Fruit fly (Drosophila melanogaster) whole organism, prepupa: ENCODE data around the gene Asciz.

Experiments used
- Blimp-1 ChIP-seq: fragments of 200-800 bp; sonication (Bioruptor generic); optimal IDR thresholded peaks from 3 replicates; lab custom pipeline; 2017; ENCODE audit warnings: missing biosample characterization, missing genetic modification characterization, mild to moderate bottlenecking, moderate library complexity, missing genetic modification reagents
- CG10631 ChIP-seq: fragments of 200-800 bp; sonication (Bioruptor generic); optimal IDR thresholded peaks from 2 replicates; lab custom pipeline; 2016; ENCODE audit warnings: missing biosample characterization, missing genetic modification characterization
- CG10669 ChIP-seq: fragments of 200-800 bp; sonication (Bioruptor generic); optimal IDR thresholded peaks from 3 replicates; lab custom pipeline; 2018; ENCODE audit warnings: missing biosample characterization, mild to moderate bottlenecking, missing genetic modification characterization, moderate library complexity
- CG11294 ChIP-seq: fragments of 200-800 bp; sonication (Bioruptor generic); IDR thresholded peaks from 2 replicates; pipeline ENCODE4 v1.3.6; 2022; ENCODE audit warnings: missing biosample characterization, missing genetic modification characterization
- CG11762 ChIP-seq: fragments of 200-800 bp; sonication (Bioruptor generic); optimal IDR thresholded peaks from 3 replicates; lab custom pipeline; 2016; ENCODE audit warnings: missing biosample characterization, missing genetic modification characterization; ENCODE audit not compliant: insufficient read depth
- CG11902 ChIP-seq: fragments of 200-800 bp; sonication (Bioruptor generic); optimal IDR thresholded peaks from 3 replicates; lab custom pipeline; 2016; ENCODE audit warnings: missing biosample characterization, missing genetic modification characterization
- CG15336 ChIP-seq: fragments of 200-800 bp; sonication (Bioruptor generic); IDR thresholded peaks from 2 replicates; pipeline ENCODE4 v1.3.6; 2022; ENCODE audit warnings: missing biosample characterization, missing genetic modification characterization
- CG1621 ChIP-seq: fragments of 200-800 bp; sonication (Bioruptor generic); optimal IDR thresholded peaks from 3 replicates; lab custom pipeline; 2018; ENCODE audit warnings: missing biosample characterization, mild to moderate bottlenecking, missing genetic modification characterization
- CG31627 ChIP-seq: fragments of 200-800 bp; sonication (Bioruptor generic); optimal IDR thresholded peaks from 3 replicates; lab custom pipeline; 2016; ENCODE audit warnings: missing biosample characterization, missing genetic modification characterization
- CG32006 ChIP-seq: fragments of 200-800 bp; sonication (Bioruptor generic); optimal IDR thresholded peaks from 3 replicates; lab custom pipeline; 2017; ENCODE audit warnings: missing biosample characterization, mild to moderate bottlenecking, missing genetic modification characterization
- CG3919 ChIP-seq: fragments of 200-800 bp; sonication (Bioruptor generic); optimal IDR thresholded peaks from 3 replicates; lab custom pipeline; 2016; ENCODE audit warnings: missing biosample characterization, missing genetic modification characterization
- CG4318 ChIP-seq: fragments of 200-800 bp; sonication (Bioruptor generic); optimal IDR thresholded peaks from 3 replicates; lab custom pipeline; 2017; ENCODE audit warnings: missing biosample characterization, mild to moderate bottlenecking, missing genetic modification characterization
- CG6792 ChIP-seq: fragments of 200-800 bp; sonication (Bioruptor generic); optimal IDR thresholded peaks from 3 replicates; lab custom pipeline; 2016; ENCODE audit warnings: missing biosample characterization, missing genetic modification characterization
- CG6808 ChIP-seq: fragments of 200-800 bp; sonication (Bioruptor generic); optimal IDR thresholded peaks from 3 replicates; lab custom pipeline; 2017; ENCODE audit warnings: missing biosample characterization, missing genetic modification characterization, mild to moderate bottlenecking, moderate library complexity, missing genetic modification reagents
- CG6854 ChIP-seq: fragments of 200-800 bp; sonication (Bioruptor generic); optimal IDR thresholded peaks from 2 replicates; lab custom pipeline; 2017; ENCODE audit warnings: missing biosample characterization, mild to moderate bottlenecking, missing genetic modification characterization
- CG7368 ChIP-seq: fragments of 200-800 bp; sonication (Bioruptor generic); optimal IDR thresholded peaks from 3 replicates; lab custom pipeline; 2016; ENCODE audit warnings: missing biosample characterization, missing genetic modification characterization
- CG8119 ChIP-seq: fragments of 200-800 bp; sonication (Bioruptor generic); IDR thresholded peaks from 3 replicates; pipeline ENCODE4 v1.3.6; 2022; ENCODE audit warnings: missing biosample characterization, missing genetic modification characterization
- CG8632 ChIP-seq: fragments of 200-800 bp; sonication (Bioruptor generic); optimal IDR thresholded peaks from 3 replicates; lab custom pipeline; 2016; ENCODE audit warnings: missing biosample characterization, missing genetic modification characterization
- Eip75B ChIP-seq: fragments of 200-800 bp; sonication (Bioruptor generic); optimal IDR thresholded peaks from 3 replicates; lab custom pipeline; 2016; ENCODE audit warnings: missing biosample characterization, missing genetic modification characterization
- Eip78C ChIP-seq: fragments of 200-800 bp; sonication (Bioruptor generic); peaks from one replicate; lab custom pipeline; 2016; ENCODE audit warnings: missing biosample characterization, missing genetic modification characterization
- Eip93F ChIP-seq: fragments of 200-800 bp; sonication (Bioruptor generic); optimal IDR thresholded peaks from 2 replicates; lab custom pipeline; 2016; ENCODE audit warnings: missing biosample characterization, mild to moderate bottlenecking, missing genetic modification characterization
- Ets21C ChIP-seq: fragments of 200-800 bp; sonication (Bioruptor generic); optimal IDR thresholded peaks from 3 replicates; lab custom pipeline; 2016; ENCODE audit warnings: missing biosample characterization, missing genetic modification characterization
- Ets96B ChIP-seq: fragments of 200-800 bp; optimal IDR thresholded peaks from 2 replicates; lab custom pipeline; 2019; ENCODE audit warnings: missing biosample characterization, mild to moderate bottlenecking, missing genetic modification characterization, moderate library complexity
- Hr38 ChIP-seq: sonication (Bioruptor generic); optimal IDR thresholded peaks from 2 replicates; lab custom pipeline; 2016; ENCODE audit warnings: missing biosample characterization, missing genetic modification characterization
- Hr39 ChIP-seq: fragments of 200-800 bp; sonication (Bioruptor generic); optimal IDR thresholded peaks from 2 replicates; lab custom pipeline; 2016; ENCODE audit warnings: missing biosample characterization, missing genetic modification characterization
- Hr4 ChIP-seq: fragments of 200-800 bp; sonication (Bioruptor generic); optimal IDR thresholded peaks from 3 replicates; lab custom pipeline; 2016; ENCODE audit warnings: missing biosample characterization, missing genetic modification characterization
- Lpt ChIP-seq: fragments of 200-800 bp; sonication (Bioruptor generic); optimal IDR thresholded peaks from 3 replicates; lab custom pipeline; 2016; ENCODE audit warnings: missing biosample characterization, missing genetic modification characterization
- Smox ChIP-seq: fragments of 200-800 bp; sonication (Bioruptor generic); optimal IDR thresholded peaks from 3 replicates; lab custom pipeline; 2016; ENCODE audit warnings: missing biosample characterization, missing genetic modification characterization
- Sox14 ChIP-seq: fragments of 200-800 bp; sonication (Bioruptor generic); optimal IDR thresholded peaks from 3 replicates; lab custom pipeline; 2016; ENCODE audit warnings: missing biosample characterization, missing genetic modification characterization
- achi ChIP-seq: fragments of 200-800 bp; sonication (Bioruptor generic); optimal IDR thresholded peaks from 3 replicates; lab custom pipeline; 2016; ENCODE audit warnings: missing biosample characterization, missing genetic modification characterization
- cyc ChIP-seq: fragments of 200-800 bp; sonication (Bioruptor generic); optimal IDR thresholded peaks from 3 replicates; lab custom pipeline; 2016; ENCODE audit warnings: missing biosample characterization, missing genetic modification characterization
- dsx ChIP-seq: fragments of 200-800 bp; optimal IDR thresholded peaks from 3 replicates; lab custom pipeline; 2019; ENCODE audit warnings: missing biosample characterization, mild to moderate bottlenecking, missing genetic modification characterization, moderate library complexity; ENCODE audit not compliant: poor library complexity, severe bottlenecking
- esn ChIP-seq: fragments of 200-800 bp; sonication (Bioruptor generic); optimal IDR thresholded peaks from 2 replicates; lab custom pipeline; 2016; ENCODE audit warnings: missing biosample characterization, mild to moderate bottlenecking, missing genetic modification characterization, moderate library complexity
- fd59A ChIP-seq: fragments of 200-800 bp; sonication (Bioruptor generic); optimal IDR thresholded peaks from 2 replicates; lab custom pipeline; 2017; ENCODE audit warnings: missing biosample characterization, mild to moderate bottlenecking, missing genetic modification characterization, missing genetic modification reagents
- fkh ChIP-seq: fragments of 200-800 bp; sonication (Bioruptor generic); optimal IDR thresholded peaks from 3 replicates; lab custom pipeline; 2017; ENCODE audit warnings: missing biosample characterization, mild to moderate bottlenecking, missing genetic modification characterization, moderate library complexity
- net ChIP-seq: fragments of 200-800 bp; sonication (Bioruptor generic); optimal IDR thresholded peaks from 3 replicates; lab custom pipeline; 2016; ENCODE audit warnings: missing biosample characterization, missing genetic modification characterization
- salr ChIP-seq, 2 experiments: fragments of 200-800 bp; sonication (Bioruptor generic); optimal IDR thresholded peaks; 3 replicates each; lab custom pipeline; 2016 to 2018; ENCODE audit warnings: missing biosample characterization in 2 of 2, missing genetic modification characterization in 2 of 2, mild to moderate bottlenecking in 1 of 2
- spab ChIP-seq: fragments of 200-800 bp; sonication (Bioruptor generic); optimal IDR thresholded peaks from 2 replicates; lab custom pipeline; 2017; ENCODE audit warnings: missing biosample characterization, mild to moderate bottlenecking, missing genetic modification characterization, missing genetic modification reagents
- ss ChIP-seq, 2 experiments: fragments of 200-800 bp; sonication (Bioruptor generic); optimal IDR thresholded peaks; 2 replicates in 1 of 2; 3 replicates in 1 of 2; lab custom pipeline; 2017 to 2018; ENCODE audit warnings: mild to moderate bottlenecking in 2 of 2, missing biosample characterization in 2 of 2, missing genetic modification characterization in 2 of 2, moderate library complexity in 1 of 2
- svp ChIP-seq: fragments of 200-800 bp; sonication (Bioruptor generic); peaks from one replicate; lab custom pipeline; 2016; ENCODE audit warnings: missing biosample characterization, missing genetic modification characterization
- vri ChIP-seq: fragments of 200-800 bp; sonication (Bioruptor generic); optimal IDR thresholded peaks from 3 replicates; lab custom pipeline; 2016; ENCODE audit warnings: missing biosample characterization, mild to moderate bottlenecking, missing genetic modification characterization

Asciz gene

dm6 chr3L:3125649-3126130 lies 40.4 kb downstream of the Asciz start (continued):
- TF ChIP-seq spab (GFP tag; lab: Kevin White, UChicago) (no peak), CG11902 (GFP tag; lab: Kevin White, UChicago) (no peak), CG10631 (GFP tag; lab: Kevin White, UChicago) (peak; percentile 6), CG4318 (GFP tag; lab: Kevin White, UChicago) (peak; percentile 9), CG10669 (GFP tag; lab: Kevin White, UChicago) (no peak), Lpt (GFP tag; lab: Kevin White, UChicago) (peak; percentile 22), Hr4 (no peak), CG32006 (GFP tag; lab: Kevin White, UChicago) (peak; percentile 47), CG8119 (GFP tag; lab: Robert Waterston, UW) (no peak), vri (GFP tag; lab: Kevin White, UChicago) (peak; percentile 28), CG7368 (no peak), ss (GFP tag; optimal IDR thresholded peaks at IDR 0.05; lab: Kevin White, UChicago) (peak; percentile 16 to 35), CG3919 (GFP tag; lab: Kevin White, UChicago) (no peak), CG1621 (no peak), svp (GFP tag; lab: Kevin White, UChicago) (no peak), Hr39 (GFP tag; lab: Kevin White, UChicago) (peak; percentile 19), cyc (GFP tag; lab: Kevin White, UChicago) (no peak), CG6854 (GFP tag; lab: Kevin White, UChicago) (no peak), esn (GFP tag; lab: Kevin White, UChicago) (peak; percentile 45), Eip78C (GFP tag; lab: Kevin White, UChicago) (peak; percentile 92), CG6792 (GFP tag; lab: Kevin White, UChicago) (no peak), Sox14 (GFP tag; lab: Kevin White, UChicago) (peak; percentile 55), CG11762 (no peak), CG6808 (GFP tag; lab: Kevin White, UChicago) (no peak), Ets21C (GFP tag; lab: Kevin White, UChicago) (no peak), CG11294 (no peak), Hr38 (no peak), Blimp-1 (GFP tag; lab: Kevin White, UChicago) (no peak)

- TF ChIP-seq CG15336 (GFP tag; lab: Robert Waterston, UW) (no peak; the same call in 1 of the 2 replicates), CG11294 (no peak), CG8632 (GFP tag; lab: Kevin White, UChicago) (no peak), ss (GFP tag; optimal IDR thresholded peaks at IDR 0.05; lab: Kevin White, UChicago) (peak in 1 of 2 experiments; percentile 50), salr (GFP tag; optimal IDR thresholded peaks at IDR 0.05; lab: Kevin White, UChicago) (no peak), Ets96B (no peak), Eip75B (peak; percentile 5), dsx (peak; percentile 98), Blimp-1 (GFP tag; lab: Kevin White, UChicago) (no peak), net (GFP tag; lab: Kevin White, UChicago) (peak; percentile 15), Hr38 (no peak), Eip78C (GFP tag; lab: Kevin White, UChicago) (no peak), CG10669 (GFP tag; lab: Kevin White, UChicago) (no peak), CG3919 (GFP tag; lab: Kevin White, UChicago) (no peak), fd59A (no peak), svp (GFP tag; lab: Kevin White, UChicago) (peak; percentile 95)
Measured at dm6 chr3L:3124939-3125648, 41.0 kb downstream of the Asciz start.

dm6 chr3L:3124519-3124918 lies 41.5 kb downstream of the Asciz start:
- peak; percentile 4 for TF ChIP-seq Smox (GFP tag; lab: Kevin White, UChicago)
- TF ChIP-seq achi (GFP tag; lab: Kevin White, UChicago): peak; percentile 7
- TF ChIP-seq dsx: no peak
- TF ChIP-seq CG8632 (GFP tag; lab: Kevin White, UChicago): no peak
- no peak for TF ChIP-seq fkh
- TF ChIP-seq Eip93F (GFP tag; lab: Kevin White, UChicago): peak; percentile 18
- TF ChIP-seq Sox14 (GFP tag; lab: Kevin White, UChicago): peak; percentile 29
- peak; percentile 17 for TF ChIP-seq cyc (GFP tag; lab: Kevin White, UChicago)
- no peak for TF ChIP-seq CG7368
- TF ChIP-seq esn (GFP tag; lab: Kevin White, UChicago): peak; percentile 23
- TF ChIP-seq CG31627 (GFP tag; lab: Kevin White, UChicago): peak; percentile 12
